Fruit fly (Drosophila melanogaster) whole organism, embryonic: Measurements from ENCODE around the gene CG32985.

ENCODE experiments used
- CG12942 ChIP-seq: fragments of 200-800 bp; sonication (Bioruptor generic); optimal IDR thresholded peaks from 3 replicates; lab custom pipeline; 2016; ENCODE audit warnings: missing biosample characterization, missing genetic modification characterization
- CG6254 ChIP-seq: fragments of 200-800 bp; sonication (Bioruptor generic); optimal IDR thresholded peaks from 3 replicates; lab custom pipeline; 2017; ENCODE audit warnings: mild to moderate bottlenecking, missing biosample characterization, missing genetic modification reagents, missing genetic modification characterization

- no peak for TF ChIP-seq CG6254 (GFP tag; lab: Kevin White, UChicago)
- TF ChIP-seq CG12942 (GFP tag; lab: Kevin White, UChicago): no peak
These were observed 6.6 kb upstream of the CG32985 start for dm6 chr2L:8955597-8956335.
